Fruit fly (Drosophila melanogaster) whole organism, embryonic: Measurements from ENCODE around the gene CG18213.

Experiments used
- Asciz ChIP-seq: fragments of 200-800 bp; sonication (Bioruptor generic); optimal IDR thresholded peaks from 2 replicates; lab custom pipeline; 2017; ENCODE audit warnings: missing biosample characterization, mild to moderate bottlenecking, missing genetic modification characterization, missing genetic modification reagents
- CG11456 ChIP-seq: fragments of 200-800 bp; sonication (Bioruptor generic); IDR thresholded peaks from 3 replicates; pipeline ENCODE4 v1.3.6; 2022; ENCODE audit warnings: missing biosample characterization, missing genetic modification characterization
- CG12299 ChIP-seq: fragments of 200-800 bp; sonication (Bioruptor generic); optimal IDR thresholded peaks from 2 replicates; lab custom pipeline; 2018; ENCODE audit warnings: missing biosample characterization, mild to moderate bottlenecking, missing genetic modification characterization
- CG13287 ChIP-seq: fragments of 200-800 bp; sonication (Bioruptor generic); IDR thresholded peaks from 2 replicates; pipeline ENCODE4 v1.3.6; 2022; ENCODE audit warnings: missing biosample characterization, missing genetic modification characterization; ENCODE audit not compliant: partially characterized antibody
- CG14667 ChIP-seq: fragments of 200-800 bp; sonication (Bioruptor generic); IDR thresholded peaks from 2 replicates; pipeline ENCODE4 v1.3.6; 2022; ENCODE audit warnings: missing biosample characterization, missing genetic modification characterization
- CG14860 ChIP-seq: fragments of 200-800 bp; sonication (Bioruptor generic); IDR thresholded peaks from 3 replicates; pipeline ENCODE4 v1.3.6; 2022; ENCODE audit warnings: missing biosample characterization, missing genetic modification characterization; ENCODE audit not compliant: partially characterized antibody
- CG15269 ChIP-seq: fragments of 200-800 bp; sonication (Bioruptor generic); optimal IDR thresholded peaks from 2 replicates; lab custom pipeline; 2018; ENCODE audit warnings: missing biosample characterization, mild to moderate bottlenecking, missing genetic modification characterization, moderate library complexity
- CG17612 ChIP-seq: fragments of 200-800 bp; sonication (Bioruptor generic); IDR thresholded peaks from 2 replicates; pipeline ENCODE4 v1.3.6; 2022; ENCODE audit warnings: missing biosample characterization, missing genetic modification characterization
- CG17829 ChIP-seq: fragments of 200-800 bp; optimal IDR thresholded peaks from 2 replicates; lab custom pipeline; 2019; ENCODE audit warnings: missing biosample characterization, mild to moderate bottlenecking, missing genetic modification characterization, moderate library complexity
- CG17912 ChIP-seq: fragments of 200-800 bp; sonication (Bioruptor generic); optimal IDR thresholded peaks from 2 replicates; lab custom pipeline; 2018; ENCODE audit warnings: missing biosample characterization, mild to moderate bottlenecking, missing genetic modification characterization
- CG18262 ChIP-seq: fragments of 200-800 bp; optimal IDR thresholded peaks from 3 replicates; lab custom pipeline; 2019; ENCODE audit warnings: missing biosample characterization, mild to moderate bottlenecking, missing genetic modification characterization, moderate library complexity
- CG3065 ChIP-seq: fragments of 200-800 bp; sonication (Bioruptor generic); optimal IDR thresholded peaks from 2 replicates; lab custom pipeline; 2016; ENCODE audit warnings: missing biosample characterization, missing genetic modification characterization
- CG31224 ChIP-seq: fragments of 200-800 bp; sonication (Bioruptor generic); IDR thresholded peaks from 2 replicates; pipeline ENCODE4 v1.3.6; 2022; ENCODE audit warnings: missing biosample characterization, missing genetic modification characterization
- CG31365 ChIP-seq: fragments of 200-800 bp; sonication (Bioruptor generic); optimal IDR thresholded peaks from 2 replicates; lab custom pipeline; 2018; ENCODE audit warnings: missing biosample characterization, mild to moderate bottlenecking, missing genetic modification characterization
- CG34376 ChIP-seq: fragments of 200-800 bp; sonication (Bioruptor generic); optimal IDR thresholded peaks from 2 replicates; lab custom pipeline; 2018; ENCODE audit warnings: missing biosample characterization, mild to moderate bottlenecking, missing genetic modification characterization
- CG6272 ChIP-seq: fragments of 200-800 bp; sonication (Bioruptor generic); IDR thresholded peaks from 2 replicates; pipeline ENCODE4 v1.3.6; 2022; ENCODE audit warnings: missing biosample characterization, missing genetic modification characterization
- CG7556 ChIP-seq: fragments of 200-800 bp; sonication (Bioruptor generic); optimal IDR thresholded peaks from 2 replicates; lab custom pipeline; 2017; ENCODE audit warnings: missing biosample characterization, mild to moderate bottlenecking, missing genetic modification characterization
- CG7745 ChIP-seq: fragments of 200-800 bp; sonication (Bioruptor generic); optimal IDR thresholded peaks from 2 replicates; lab custom pipeline; 2018; ENCODE audit warnings: missing biosample characterization, mild to moderate bottlenecking, missing genetic modification characterization, moderate library complexity
- CG9797 ChIP-seq: fragments of 200-800 bp; sonication (Bioruptor generic); optimal IDR thresholded peaks from 3 replicates; lab custom pipeline; 2018; ENCODE audit warnings: missing biosample characterization, mild to moderate bottlenecking, missing genetic modification characterization
- CoRest ChIP-seq: fragments of 200-800 bp; sonication (Bioruptor generic); optimal IDR thresholded peaks from 3 replicates; lab custom pipeline; 2018; ENCODE audit warnings: missing biosample characterization, mild to moderate bottlenecking, missing genetic modification characterization, moderate library complexity
- Dp ChIP-seq: fragments of 200-800 bp; sonication (Bioruptor generic); optimal IDR thresholded peaks from 2 replicates; lab custom pipeline; 2018; ENCODE audit warnings: missing biosample characterization, mild to moderate bottlenecking, missing genetic modification characterization, moderate library complexity
- H15 ChIP-seq: fragments of 200-800 bp; sonication (Bioruptor generic); IDR thresholded peaks from 3 replicates; pipeline ENCODE4 v1.3.6; 2022; ENCODE audit warnings: missing biosample characterization, missing genetic modification characterization
- Hand ChIP-seq: fragments of 200-800 bp; sonication (Bioruptor generic); optimal IDR thresholded peaks from 2 replicates; lab custom pipeline; 2017; ENCODE audit warnings: mild to moderate bottlenecking, missing biosample characterization, missing genetic modification reagents, missing genetic modification characterization
- NFAT ChIP-seq: fragments of 200-800 bp; sonication (Bioruptor generic); IDR thresholded peaks from 2 replicates; pipeline ENCODE4 v1.3.6; 2022; ENCODE audit warnings: missing biosample characterization, missing genetic modification characterization
- Optix ChIP-seq: fragments of 200-800 bp; sonication (Bioruptor generic); IDR thresholded peaks from 3 replicates; pipeline ENCODE4 v1.3.6; 2022; ENCODE audit warnings: missing biosample characterization, missing genetic modification characterization
- Xrp1 ChIP-seq: fragments of 200-800 bp; sonication (Bioruptor generic); IDR thresholded peaks from 2 replicates; pipeline ENCODE4 v1.3.6; 2022; ENCODE audit warnings: missing biosample characterization, missing genetic modification characterization
- ac ChIP-seq: fragments of 200-800 bp; sonication (Bioruptor generic); optimal IDR thresholded peaks from 3 replicates; lab custom pipeline; 2017; ENCODE audit warnings: missing biosample characterization, mild to moderate bottlenecking, missing genetic modification characterization
- chn ChIP-seq: fragments of 200-800 bp; sonication (Bioruptor generic); optimal IDR thresholded peaks from 2 replicates; lab custom pipeline; 2016; ENCODE audit warnings: missing biosample characterization, missing genetic modification characterization
- crc ChIP-seq: fragments of 200-800 bp; sonication (Bioruptor generic); optimal IDR thresholded peaks from 2 replicates; lab custom pipeline; 2016; ENCODE audit warnings: missing biosample characterization, missing genetic modification characterization
- croc ChIP-seq: fragments of 200-800 bp; sonication (Bioruptor generic); conservative IDR thresholded peaks from 3 replicates; pipeline ENCODE4 v1.3.6; 2022; ENCODE audit warnings: missing biosample characterization, missing genetic modification characterization
- dm ChIP-seq: fragments of 200-800 bp; sonication (Bioruptor generic); optimal IDR thresholded peaks from 3 replicates; lab custom pipeline; 2016; ENCODE audit warnings: missing biosample characterization, missing genetic modification characterization
- ems ChIP-seq: fragments of 200-800 bp; sonication (Bioruptor generic); optimal IDR thresholded peaks from 3 replicates; lab custom pipeline; 2016; ENCODE audit warnings: missing biosample characterization, missing genetic modification characterization
- ftz-f1 ChIP-seq: fragments of 200-800 bp; sonication (Bioruptor generic); optimal IDR thresholded peaks from 2 replicates; lab custom pipeline; 2016; ENCODE audit warnings: missing biosample characterization, missing genetic modification characterization
- gsb-n ChIP-seq: fragments of 200-800 bp; sonication (Bioruptor generic); optimal IDR thresholded peaks from 3 replicates; lab custom pipeline; 2018; ENCODE audit warnings: missing biosample characterization, mild to moderate bottlenecking, missing genetic modification characterization
- hb ChIP-seq: fragments of 200-800 bp; sonication (Bioruptor generic); IDR thresholded peaks from 3 replicates; pipeline ENCODE4 v1.3.6; 2022; ENCODE audit warnings: missing biosample characterization, missing genetic modification characterization; ENCODE audit not compliant: partially characterized antibody
- hbn ChIP-seq: fragments of 200-800 bp; sonication (Bioruptor generic); IDR thresholded peaks from 2 replicates; pipeline ENCODE4 v1.3.6; 2022; ENCODE audit warnings: missing biosample characterization, missing genetic modification characterization; ENCODE audit not compliant: partially characterized antibody
- her ChIP-seq: fragments of 200-800 bp; sonication (Bioruptor generic); optimal IDR thresholded peaks from 2 replicates; lab custom pipeline; 2016; ENCODE audit warnings: missing biosample characterization, missing genetic modification characterization
- ind ChIP-seq: fragments of 200-800 bp; sonication (Bioruptor generic); optimal IDR thresholded peaks from 3 replicates; lab custom pipeline; 2016; ENCODE audit warnings: missing biosample characterization, missing genetic modification characterization
- rib ChIP-seq: fragments of 200-800 bp; sonication (Bioruptor generic); IDR thresholded peaks from 2 replicates; pipeline ENCODE4 v1.3.6; 2022; ENCODE audit warnings: missing biosample characterization, missing genetic modification characterization
- sd ChIP-seq: fragments of 200-800 bp; sonication (Bioruptor generic); optimal IDR thresholded peaks from 3 replicates; lab custom pipeline; 2018; ENCODE audit warnings: missing biosample characterization, mild to moderate bottlenecking, missing genetic modification characterization, moderate library complexity
- shn ChIP-seq: fragments of 200-800 bp; sonication (Bioruptor generic); optimal IDR thresholded peaks from 3 replicates; lab custom pipeline; 2016; ENCODE audit warnings: missing biosample characterization, missing genetic modification characterization
- sisA ChIP-seq: fragments of 200-800 bp; sonication (Bioruptor generic); IDR thresholded peaks from 2 replicates; pipeline ENCODE4 v1.3.6; 2022; ENCODE audit warnings: missing biosample characterization, missing genetic modification characterization
- slou ChIP-seq: fragments of 200-800 bp; sonication (Bioruptor generic); optimal IDR thresholded peaks from 3 replicates; lab custom pipeline; 2016; ENCODE audit warnings: missing biosample characterization, missing genetic modification characterization
- sqz ChIP-seq: fragments of 200-800 bp; sonication (Bioruptor generic); optimal IDR thresholded peaks from 3 replicates; lab custom pipeline; 2018; ENCODE audit warnings: missing biosample characterization, mild to moderate bottlenecking, missing genetic modification characterization
- stc ChIP-seq: fragments of 200-800 bp; sonication (Bioruptor generic); IDR thresholded peaks from 2 replicates; pipeline ENCODE4 v1.3.6; 2022; ENCODE audit warnings: missing biosample characterization, missing genetic modification characterization
- tin ChIP-seq: fragments of 200-800 bp; sonication (Bioruptor generic); optimal IDR thresholded peaks from 3 replicates; lab custom pipeline; 2016; ENCODE audit warnings: missing biosample characterization, missing genetic modification characterization
- tx ChIP-seq: fragments of 200-800 bp; sonication (Bioruptor generic); optimal IDR thresholded peaks from 2 replicates; lab custom pipeline; 2016; ENCODE audit warnings: missing biosample characterization, missing genetic modification characterization
- usp ChIP-seq: fragments of >200 bp; optimal IDR thresholded peaks from 2 replicates; lab custom pipeline; 2017; ENCODE audit warnings: missing biosample characterization, missing genetic modification characterization
- vfl ChIP-seq: fragments of 200-800 bp; sonication (Bioruptor generic); optimal IDR thresholded peaks from 2 replicates; lab custom pipeline; 2016; ENCODE audit warnings: missing biosample characterization, missing genetic modification characterization

The CG18213 gene

dm6 chr3R:17065018-17065784 lies 25.2 kb upstream of the CG18213 start (continued):
- no peak for TF ChIP-seq usp (GFP tag; lab: Kevin White, UChicago)
- peak; percentile 26; the same call in 1 of the 2 replicates for TF ChIP-seq hbn (GFP tag; lab: Robert Waterston, UW)
- peak; percentile 93 for TF ChIP-seq stc
- peak; percentile 34 for TF ChIP-seq CG9797 (GFP tag; lab: Kevin White, UChicago)
- TF ChIP-seq crc (GFP tag; lab: Kevin White, UChicago), result peak; percentile 84
- peak; percentile 85 for TF ChIP-seq tx (GFP tag; lab: Kevin White, UChicago)
- TF ChIP-seq slou (GFP tag; lab: Kevin White, UChicago), result peak; percentile 56
- peak; percentile 95 for TF ChIP-seq CG17829 (tag; lab: Kevin White, UChicago)
- TF ChIP-seq CG14667 (GFP tag; lab: Robert Waterston, UW), result peak; percentile 78
- TF ChIP-seq CG6272 (GFP tag; lab: Robert Waterston, UW), result peak; percentile 78
- peak; percentile 93 for TF ChIP-seq Hand (GFP tag; lab: Kevin White, UChicago)
- peak; percentile 73 for TF ChIP-seq sd
- TF ChIP-seq CG17912 (GFP tag; lab: Kevin White, UChicago), result peak; percentile 88
- peak; percentile 89 for TF ChIP-seq CG12299
- peak; percentile 38 for TF ChIP-seq ftz-f1 (GFP tag; lab: Kevin White, UChicago)
- TF ChIP-seq CG3065, result peak; percentile 86
- no peak for TF ChIP-seq CG7745 (tag; lab: Kevin White, UChicago)
- peak; percentile 86 for TF ChIP-seq chn
- no peak for TF ChIP-seq Optix (GFP tag; lab: Robert Waterston, UW)
- TF ChIP-seq ems (GFP tag; lab: Kevin White, UChicago), result peak; percentile 89
- no peak for TF ChIP-seq hb (GFP tag; lab: Robert Waterston, UW)
- peak; percentile 87 for TF ChIP-seq vfl (GFP tag; lab: Kevin White, UChicago)
- no peak for TF ChIP-seq ac (GFP tag; lab: Kevin White, UChicago)
- peak; percentile 80 for TF ChIP-seq CG31224 (GFP tag; lab: Robert Waterston, UW)
- no peak for TF ChIP-seq CG14860 (GFP tag; lab: Robert Waterston, UW)
- TF ChIP-seq rib (GFP tag; lab: Robert Waterston, UW), result peak; percentile 64
- peak; percentile 74 for TF ChIP-seq her (GFP tag; lab: Kevin White, UChicago)
- peak; percentile 96 for TF ChIP-seq CoRest (tag; lab: Kevin White, UChicago)
- peak; percentile 94 for TF ChIP-seq ind (GFP tag; lab: Kevin White, UChicago)
- TF ChIP-seq H15, result peak; percentile 90
- TF ChIP-seq Dp (GFP tag; lab: Kevin White, UChicago), result no peak
- TF ChIP-seq Asciz (GFP tag; lab: Kevin White, UChicago), result peak; percentile 95
- peak; percentile 78 for TF ChIP-seq CG11456 (GFP tag; lab: Robert Waterston, UW)
- TF ChIP-seq sisA, result peak; percentile 88
- peak; percentile 80 for TF ChIP-seq NFAT (GFP tag; lab: Robert Waterston, UW)
- TF ChIP-seq tin (GFP tag; lab: Kevin White, UChicago), result peak; percentile 86
- TF ChIP-seq croc, result peak; percentile 88
- peak; percentile 94 for TF ChIP-seq CG15269 (tag; lab: Kevin White, UChicago)
- peak; percentile 90 for TF ChIP-seq gsb-n (tag; lab: Kevin White, UChicago)
- 0 out of 2 replicates have a peak, but pooled peaks have one; percentile 34 for TF ChIP-seq CG13287 (GFP tag; lab: Robert Waterston, UW)
- TF ChIP-seq sqz, result peak; percentile 93
- TF ChIP-seq CG31365 (tag; lab: Kevin White, UChicago), result peak; percentile 75
- peak; percentile 86 for TF ChIP-seq shn
- peak; percentile 97 for TF ChIP-seq CG18262
- TF ChIP-seq dm (GFP tag; lab: Kevin White, UChicago), result peak; percentile 78
- peak; percentile 91 for TF ChIP-seq Xrp1 (GFP tag; lab: Robert Waterston, UW)
- TF ChIP-seq CG7556 (GFP tag; lab: Kevin White, UChicago), result peak; percentile 97
- TF ChIP-seq CG34376, result peak; percentile 94
- TF ChIP-seq CG17612 (GFP tag; lab: Robert Waterston, UW), result peak; percentile 59; the same call in 1 of the 2 replicates
